Worm (Caenorhabditis elegans) whole organism, mixed stage, embryonic: ENCODE measurements around the gene pcm-1.

ENCODE experiments used
- ces-1 ChIP-seq: fragments of 150-350 bp; optimal IDR thresholded peaks from 2 replicates; lab custom pipeline; 2014; ENCODE audit warnings: missing biosample characterization, missing genetic modification reagents, missing genetic modification characterization
- drap-1 ChIP-seq: fragments of 200-800 bp; sonication (Bioruptor generic); optimal IDR thresholded peaks from 3 replicates; lab custom pipeline; 2018; ENCODE audit warnings: mild to moderate bottlenecking, missing genetic modification characterization, missing compliant biosample characterization
- elt-1 ChIP-seq: sonication (generic microtip); optimal IDR thresholded peaks from 2 replicates; lab custom pipeline; 2017; ENCODE audit warnings: missing genetic modification characterization, mild to moderate bottlenecking, missing compliant biosample characterization, antibody characterized with exemption, moderate library complexity, borderline replicate concordance; ENCODE audit not compliant: insufficient read depth
- flh-1 ChIP-seq: fragments of 200-800 bp; sonication (Bioruptor generic); optimal IDR thresholded peaks from 2 replicates; lab custom pipeline; 2018; ENCODE audit warnings: mild to moderate bottlenecking, missing genetic modification characterization, moderate library complexity, missing compliant biosample characterization
- hlh-1 ChIP-seq: fragments of 150-350 bp; optimal IDR thresholded peaks from 2 replicates; lab custom pipeline; 2014; ENCODE audit warnings: missing biosample characterization, missing genetic modification reagents, missing genetic modification characterization
- lin-13 ChIP-seq: fragments of 150-350 bp; optimal IDR thresholded peaks from 2 replicates; lab custom pipeline; 2014; ENCODE audit warnings: missing biosample characterization, missing genetic modification characterization
- lin-32 ChIP-seq: fragments of 200-800 bp; sonication (Bioruptor generic); optimal IDR thresholded peaks from 2 replicates; lab custom pipeline; 2018; ENCODE audit warnings: mild to moderate bottlenecking, missing genetic modification characterization, missing compliant biosample characterization
- mep-1 ChIP-seq: fragments of 150-350 bp; optimal IDR thresholded peaks from 2 replicates; lab custom pipeline; 2017; ENCODE audit warnings: missing biosample characterization, missing genetic modification reagents, missing genetic modification characterization, inconsistent platforms
- nhr-12 ChIP-seq: fragments of 150-350 bp; optimal IDR thresholded peaks from 2 replicates; lab custom pipeline; 2014; ENCODE audit warnings: missing biosample characterization, missing genetic modification characterization
- nhr-2 ChIP-seq: fragments of 150-350 bp; optimal IDR thresholded peaks from 2 replicates; lab custom pipeline; 2014; ENCODE audit warnings: missing biosample characterization, missing genetic modification characterization
- nhr-237 ChIP-seq: fragments of 150-350 bp; optimal IDR thresholded peaks from 2 replicates; lab custom pipeline; 2014; ENCODE audit warnings: missing biosample characterization, missing genetic modification characterization
- pha-4 ChIP-seq: fragments of 150-350 bp; optimal IDR thresholded peaks from 2 replicates; lab custom pipeline; 2018; ENCODE audit warnings: missing biosample characterization, missing genetic modification reagents, missing genetic modification characterization
- sem-2 ChIP-seq: fragments of 200-800 bp; sonication (Bioruptor generic); optimal IDR thresholded peaks from 2 replicates; lab custom pipeline; 2018; ENCODE audit warnings: mild to moderate bottlenecking, missing genetic modification characterization, missing compliant biosample characterization
- tbx-8 ChIP-seq: fragments of 200-800 bp; sonication (Bioruptor generic); optimal IDR thresholded peaks from 2 replicates; lab custom pipeline; 2018; ENCODE audit warnings: mild to moderate bottlenecking, missing genetic modification characterization, moderate library complexity, missing compliant biosample characterization
- unc-120 ChIP-seq: sonication (generic microtip); optimal IDR thresholded peaks from 2 replicates; lab custom pipeline; 2017; ENCODE audit warnings: missing genetic modification characterization, missing compliant biosample characterization; ENCODE audit not compliant: poor library complexity, severe bottlenecking
- unc-62 ChIP-seq: fragments of 150-350 bp; optimal IDR thresholded peaks from 2 replicates; lab custom pipeline; 2014; ENCODE audit warnings: missing biosample characterization, missing genetic modification reagents, missing genetic modification characterization
- zip-8 ChIP-seq: fragments of 150-350 bp; optimal IDR thresholded peaks from 2 replicates; lab custom pipeline; 2014; ENCODE audit warnings: missing biosample characterization, missing genetic modification characterization
- ztf-11 ChIP-seq: fragments of 150-350 bp; optimal IDR thresholded peaks from 2 replicates; lab custom pipeline; 2014; ENCODE audit warnings: missing biosample characterization, missing genetic modification characterization

pcm-1 gene

DNA sequence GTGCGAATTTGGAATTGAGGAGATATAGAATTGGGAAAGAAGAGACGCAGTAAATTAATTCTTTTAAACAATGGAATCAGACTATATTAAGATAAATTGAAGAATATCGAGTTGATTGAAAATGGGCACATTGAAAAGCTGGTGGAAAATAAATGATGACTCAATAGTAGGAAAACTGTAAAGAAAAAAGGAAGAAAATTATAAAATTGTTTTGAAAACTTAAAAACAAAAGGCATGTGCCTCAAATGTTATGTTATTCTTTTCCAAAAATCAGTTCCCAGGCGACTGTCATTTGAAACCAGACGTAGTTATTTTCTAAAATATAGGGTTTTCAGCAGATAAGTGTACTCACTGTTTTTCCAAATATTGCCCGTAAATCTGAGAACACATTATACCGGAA lies 43.8 kb downstream of the pcm-1 start, which contains the start of gene C04E6.12:
Gene C04E6.12 (minus strand): TSS at position 101 of the 400 bp plus-strand sequence.
- no peak for TF ChIP-seq pha-4 (tag; lab: Kevin White, UChicago)
- no peak for TF ChIP-seq flh-1 (GFP tag; lab: Kevin White, UChicago)
- no peak for TF ChIP-seq unc-120 (tag; lab: Kevin White, UChicago)
- no peak for TF ChIP-seq nhr-12 (tag; lab: Kevin White, UChicago)
- TF ChIP-seq zip-8 (tag; lab: Kevin White, UChicago), result no peak
- TF ChIP-seq nhr-2 (tag; lab: Kevin White, UChicago), result no peak
- no peak for TF ChIP-seq ces-1 (GFP tag; lab: Kevin White, UChicago)
- TF ChIP-seq ztf-11 (tag; lab: Kevin White, UChicago), result no peak
- TF ChIP-seq, all 35 proteins: peak for 0

DNA sequence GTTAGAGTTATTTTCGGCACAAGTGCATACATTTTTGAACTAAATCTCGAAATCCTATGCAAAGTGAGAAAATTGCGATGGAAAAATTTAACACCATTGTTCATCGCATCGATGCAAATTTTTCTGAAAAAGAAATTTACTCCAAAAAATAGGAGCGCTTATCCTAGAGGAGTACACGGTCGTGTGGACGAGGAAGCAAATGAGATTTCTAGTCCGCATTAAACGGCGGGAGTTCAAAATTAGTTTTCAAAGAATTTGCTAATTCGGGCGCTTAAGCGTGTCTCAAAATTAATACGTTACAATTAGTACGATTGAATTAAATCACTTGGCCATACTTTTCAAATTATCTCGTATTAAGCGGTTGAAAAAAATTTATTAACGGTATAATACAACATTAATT lies 46.0 kb downstream of the pcm-1 start, which contains the start of gene lrpr-1:
Gene lrpr-1 (minus strand): TSS at position 185 of the 400 bp plus-strand sequence.
- TF ChIP-seq mep-1 (tag; lab: Kevin White, UChicago), result peak; percentile 30
- TF ChIP-seq nhr-237 (tag; lab: Kevin White, UChicago), result peak; percentile 15
- no peak for TF ChIP-seq unc-62 (GFP tag; lab: Kevin White, UChicago)

DNA sequence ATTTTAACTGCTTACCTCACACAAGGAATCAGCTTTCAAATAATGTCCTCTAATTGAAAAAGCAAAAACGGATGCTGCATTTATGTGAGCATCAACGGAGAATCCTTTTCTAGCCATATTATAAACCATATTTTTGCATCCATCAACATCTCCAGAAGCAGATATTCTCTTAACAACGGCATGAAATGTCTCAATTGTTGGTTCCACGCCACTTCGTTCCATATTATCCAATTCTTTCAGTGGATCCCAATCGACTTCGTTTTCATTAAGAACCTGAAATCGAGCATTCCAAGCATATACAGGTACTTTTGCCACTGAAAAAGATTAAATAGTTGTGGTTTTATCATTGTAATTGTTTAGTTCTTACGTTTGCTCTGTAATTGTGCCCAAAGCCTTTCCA lies 46.8 kb downstream of the pcm-1 start:
- no peak for TF ChIP-seq hlh-1
- no peak for TF ChIP-seq lin-13 (tag; lab: Kevin White, UChicago)
- TF ChIP-seq tbx-8 (GFP tag; lab: Kevin White, UChicago), result no peak
- no peak for TF ChIP-seq nhr-2 (tag; lab: Kevin White, UChicago)
- TF ChIP-seq, all 35 proteins: peak for 0

- TF ChIP-seq sem-2 (GFP tag; lab: Kevin White, UChicago), result no peak
- no peak for TF ChIP-seq tbx-8 (GFP tag; lab: Kevin White, UChicago)
- TF ChIP-seq drap-1, result no peak
- TF ChIP-seq lin-32 (GFP tag; lab: Kevin White, UChicago), result no peak
- no peak for TF ChIP-seq nhr-2 (tag; lab: Kevin White, UChicago)
- TF ChIP-seq elt-1, result no peak
- no peak for TF ChIP-seq nhr-12 (tag; lab: Kevin White, UChicago)
Observed at ce11 chrV:5912426-5912825, 51.3 kb downstream of the pcm-1 start, which contains the start of gene C04E6.13. C04E6.13 (plus strand) TSS chrV:5912726.
